Worm (Caenorhabditis elegans) whole organism, L4 larva: ENCODE results near the gene C25A8.1.

Source experiments
- F26F4.8 ChIP-seq: fragments of 200-800 bp; sonication (Bioruptor generic); conservative IDR thresholded peaks from 2 replicates; pipeline ENCODE4 v1.3.6; 2022; ENCODE audit warnings: missing genetic modification characterization, missing compliant biosample characterization
- fos-1 ChIP-seq: fragments of 150-350 bp; optimal IDR thresholded peaks from 2 replicates; lab custom pipeline; 2014; ENCODE audit warnings: missing biosample characterization, missing genetic modification characterization
- nhr-11 ChIP-seq: fragments of 150-350 bp; optimal IDR thresholded peaks from 2 replicates; lab custom pipeline; 2014; ENCODE audit warnings: missing biosample characterization, missing genetic modification characterization
- set-16 ChIP-seq: fragments of 200-800 bp; sonication (Bioruptor generic); IDR thresholded peaks from 2 replicates; pipeline ENCODE4 v1.3.6; 2022; ENCODE audit warnings: missing genetic modification reagents, missing genetic modification characterization, missing compliant biosample characterization
- skn-1 ChIP-seq: fragments of 150-350 bp; optimal IDR thresholded peaks from 2 replicates; lab custom pipeline; 2014; ENCODE audit warnings: missing biosample characterization, missing genetic modification characterization

ce11 chrIV:7025835-7026234, 14.9 kb downstream of the C25A8.1 start:
- no peak for TF ChIP-seq skn-1 (tag; lab: Kevin White, UChicago)
- TF ChIP-seq nhr-11 (tag; lab: Kevin White, UChicago), result no peak
- no peak for TF ChIP-seq F26F4.8 (GFP tag; lab: Robert Waterston, UW)
- no peak for TF ChIP-seq fos-1 (tag; lab: Kevin White, UChicago)
- no peak for TF ChIP-seq set-16 (GFP tag; lab: Robert Waterston, UW)
